Fruit fly (Drosophila melanogaster): ENCODE data around the gene CG42371.

- no peak for TF ChIP-seq Hr96 (GFP tag; optimal IDR thresholded peaks at IDR 0.05)
- no peak for TF ChIP-seq CG7045 (GFP tag; optimal IDR thresholded peaks at IDR 0.05)
- no peak for TF ChIP-seq tj (GFP tag; optimal IDR thresholded peaks at IDR 0.05)
- TF ChIP-seq CG7101 (tag; optimal IDR thresholded peaks at IDR 0.05), result peak; percentile 64
- no peak for TF ChIP-seq Clk (GFP tag; optimal IDR thresholded peaks at IDR 0.05)
Observed at dm6 chr2L:2216065-2216464, 981 bp downstream of the CG42371 start, which contains the start of gene daed.

All from whole organism, adult.